Worm (Caenorhabditis elegans) whole organism, L2 larva: ENCODE measurements around the gene F10A3.4.

ENCODE experiments used
- lsy-2 ChIP-seq, 2 experiments: fragments of 150-350 bp in 1 of 2; sonication (generic microtip) in 1 of 2; optimal IDR thresholded peaks; 2 replicates each; lab custom pipeline; 2014 to 2017; ENCODE audit warnings: missing biosample characterization in 2 of 2, missing genetic modification characterization in 2 of 2
- mdl-1 ChIP-seq, 2 experiments: fragments of 150-350 bp in 1 of 2; sonication (generic microtip) in 1 of 2; optimal IDR thresholded peaks; 2 replicates each; lab custom pipeline; 2017; ENCODE audit warnings: missing biosample characterization in 2 of 2, missing genetic modification characterization in 2 of 2
- nhr-6 ChIP-seq: fragments of 150-350 bp; optimal IDR thresholded peaks from 2 replicates; lab custom pipeline; 2014; ENCODE audit warnings: missing biosample characterization, missing genetic modification characterization
- unc-39 ChIP-seq: fragments of 150-350 bp; optimal IDR thresholded peaks from 2 replicates; lab custom pipeline; 2014; ENCODE audit warnings: missing biosample characterization, missing genetic modification characterization

DNA sequence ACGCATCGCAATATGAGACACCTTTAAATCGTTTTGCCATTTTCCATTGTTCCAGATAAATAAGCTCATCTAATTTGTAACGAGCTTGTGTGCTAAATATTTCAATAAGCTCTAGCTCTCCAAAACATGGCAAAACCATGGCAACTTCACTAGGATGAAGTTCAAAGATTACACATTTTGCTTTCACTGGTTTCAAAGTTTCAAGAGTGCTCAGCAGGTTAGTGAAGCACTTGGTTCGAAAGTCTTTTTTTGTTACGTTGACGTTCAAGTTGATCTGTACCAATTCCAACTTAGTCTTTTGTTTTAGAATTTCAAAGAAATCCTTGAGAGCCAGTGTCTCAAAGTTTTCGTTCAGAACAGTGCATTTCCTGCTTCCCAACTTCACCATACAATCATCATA, 6.5 kb upstream of the F10A3.4 start, which contains the start of gene fbxa-18:
- TF ChIP-seq mdl-1 (tag; optimal IDR thresholded peaks at IDR 0.05; lab: Kevin White, UChicago) (no peak), lsy-2 (tag; optimal IDR thresholded peaks at IDR 0.05; lab: Kevin White, UChicago) (no peak), unc-39 (no peak), nhr-6 (no peak)
